Fruit fly (Drosophila melanogaster) whole organism, pupa: Measurements from ENCODE around the gene Regnase-1.

Source experiments
- CG13204 ChIP-seq: fragments of 200-800 bp; sonication (Bioruptor generic); optimal IDR thresholded peaks from 2 replicates; lab custom pipeline; 2018; ENCODE audit warnings: missing biosample characterization, mild to moderate bottlenecking, missing genetic modification characterization, moderate library complexity
- CG14655 ChIP-seq: fragments of 200-800 bp; sonication (Bioruptor generic); optimal IDR thresholded peaks from 3 replicates; lab custom pipeline; 2017; ENCODE audit warnings: mild to moderate bottlenecking, missing biosample characterization, missing genetic modification reagents, missing genetic modification characterization
- CG32121 ChIP-seq: fragments of 200-800 bp; sonication (Bioruptor generic); IDR thresholded peaks from 2 replicates; pipeline ENCODE4 v1.3.6; 2022; ENCODE audit warnings: missing biosample characterization, missing genetic modification characterization
- CG34367 ChIP-seq: fragments of 200-800 bp; sonication (Bioruptor generic); optimal IDR thresholded peaks from 2 replicates; lab custom pipeline; 2018; ENCODE audit warnings: missing biosample characterization, mild to moderate bottlenecking, missing genetic modification characterization
- CG8159 ChIP-seq: fragments of 200-800 bp; sonication (Bioruptor generic); optimal IDR thresholded peaks from 3 replicates; lab custom pipeline; 2018; ENCODE audit warnings: missing biosample characterization, mild to moderate bottlenecking, missing genetic modification characterization, moderate library complexity
- CG8301 ChIP-seq: fragments of 200-800 bp; sonication (Bioruptor generic); optimal IDR thresholded peaks from 2 replicates; lab custom pipeline; 2018; ENCODE audit warnings: missing biosample characterization, mild to moderate bottlenecking, missing genetic modification characterization
- D1 ChIP-seq: fragments of 200-800 bp; sonication (Bioruptor generic); optimal IDR thresholded peaks from 2 replicates; lab custom pipeline; 2018; ENCODE audit warnings: missing biosample characterization, mild to moderate bottlenecking, missing genetic modification characterization, moderate library complexity
- EcR ChIP-seq: fragments of 200-800 bp; sonication (Bioruptor generic); optimal IDR thresholded peaks from 3 replicates; lab custom pipeline; 2019; ENCODE audit warnings: missing biosample characterization, missing genetic modification characterization, mild to moderate bottlenecking, moderate library complexity, missing genetic modification reagents
- Pif1A ChIP-seq: fragments of 200-800 bp; sonication (Bioruptor generic); optimal IDR thresholded peaks from 3 replicates; lab custom pipeline; 2016; ENCODE audit warnings: missing biosample characterization, missing genetic modification characterization
- Snoo ChIP-seq: fragments of 200-800 bp; sonication (Bioruptor generic); optimal IDR thresholded peaks from 3 replicates; lab custom pipeline; 2017; ENCODE audit warnings: missing biosample characterization, mild to moderate bottlenecking, missing genetic modification characterization, inconsistent platforms
- fd96Ca ChIP-seq: fragments of 200-800 bp; sonication (Bioruptor generic); IDR thresholded peaks from 3 replicates; pipeline ENCODE4 v1.3.6; 2022; ENCODE audit warnings: missing biosample characterization, missing genetic modification characterization
- rn ChIP-seq: fragments of 200-800 bp; sonication (Bioruptor generic); IDR thresholded peaks from 2 replicates; pipeline ENCODE4 v1.3.6; 2022; ENCODE audit warnings: missing biosample characterization, missing genetic modification characterization

dm6 chr3R:19997526-19998070 lies 38.3 kb downstream of the Regnase-1 start:
- no peak for TF ChIP-seq Pif1A (GFP tag; lab: Kevin White, UChicago)
- TF ChIP-seq Snoo (tag; lab: Kevin White, UChicago), result no peak
- no peak for TF ChIP-seq EcR
- TF ChIP-seq CG8301 (tag; lab: Kevin White, UChicago), result no peak
- TF ChIP-seq CG32121 (GFP tag; lab: Robert Waterston, UW), result no peak
- no peak for TF ChIP-seq CG34367 (tag; lab: Kevin White, UChicago)
- no peak for TF ChIP-seq CG14655 (GFP tag; lab: Kevin White, UChicago)
- no peak for TF ChIP-seq CG8159 (tag; lab: Kevin White, UChicago)
- no peak for TF ChIP-seq CG13204 (GFP tag; lab: Kevin White, UChicago)
- TF ChIP-seq D1 (tag; lab: Kevin White, UChicago), result no peak
- TF ChIP-seq fd96Ca (GFP tag; lab: Robert Waterston, UW), result no peak
- TF ChIP-seq rn (GFP tag; lab: Robert Waterston, UW), result no peak
